Worm (Caenorhabditis elegans): Measurements from ENCODE around the gene ZK938.3.

DNA sequence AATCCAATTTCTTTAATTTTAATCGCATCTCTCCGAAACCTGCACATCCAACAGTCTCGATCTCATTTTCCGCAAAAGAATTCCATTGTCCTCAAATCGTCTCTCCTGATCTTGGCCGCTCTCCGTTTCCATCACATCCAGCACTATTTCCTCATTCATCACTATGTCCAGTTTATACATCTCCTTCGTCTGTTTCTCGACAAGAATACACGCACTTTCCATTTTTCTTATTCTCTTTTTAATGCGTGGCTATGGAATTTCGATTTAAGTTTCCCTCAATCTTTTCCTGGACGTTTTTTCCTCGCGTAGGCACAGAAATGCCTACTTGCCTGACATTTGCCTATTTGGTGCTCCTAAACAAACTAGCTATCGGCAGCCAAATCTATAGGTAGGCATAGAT lies 46.1 kb upstream of the ZK938.3 start:
- TF ChIP-seq fos-1 (tag; optimal IDR thresholded peaks at IDR 0.05) (no peak), unc-62 (GFP tag; optimal IDR thresholded peaks at IDR 0.05) (no peak), blmp-1 (tag; optimal IDR thresholded peaks at IDR 0.05; ENCODE audit: insufficient read depth) (no peak)
